Worm (Caenorhabditis elegans): ENCODE data around the gene timm-17B.2.
A peak's percentile ranks its signal among the peaks of the same experiment; 100 is the strongest.

The timm-17B.2 gene

ce11 chrIV:8359716-8360407 is 36.6 kb upstream of the timm-17B.2 start, which contains the start of gene D2096.5:
Gene D2096.5 (minus strand): TSS chrIV:8359766.
- TF ChIP-seq tbx-11 (GFP tag; IDR thresholded peaks at IDR 0.05) (no peak), tbx-37 (GFP tag; conservative IDR thresholded peaks at IDR 0.05) (no peak), ama-1 (optimal IDR thresholded peaks at IDR 0.05) (no peak), pes-1 (GFP tag; IDR thresholded peaks at IDR 0.05) (no peak), ceh-13 (GFP tag; optimal IDR thresholded peaks at IDR 0.05) (no peak), hmg-4 (GFP tag; optimal IDR thresholded peaks at IDR 0.05) (no peak), hnd-1 (tag; optimal IDR thresholded peaks at IDR 0.05) (no peak), hmbx-1 (tag; optimal IDR thresholded peaks at IDR 0.05) (no peak), B0310.2 (tag; optimal IDR thresholded peaks at IDR 0.05) (no peak), aly-1 (tag; optimal IDR thresholded peaks at IDR 0.05) (no peak), sea-1 (GFP tag; conservative IDR thresholded peaks at IDR 0.05) (no peak), F13C5.2 (tag; optimal IDR thresholded peaks at IDR 0.05) (no peak), tra-4 (tag; optimal IDR thresholded peaks at IDR 0.05) (no peak), ceh-36 (tag; optimal IDR thresholded peaks at IDR 0.05) (no peak), flt-1 (GFP tag; IDR thresholded peaks at IDR 0.05) (no peak), ets-7 (tag; optimal IDR thresholded peaks at IDR 0.05) (no peak), scrt-1 (GFP tag; IDR thresholded peaks at IDR 0.05) (no peak)

ce11 chrIV:8360817-8361216 is 35.6 kb upstream of the timm-17B.2 start, which contains the start of gene sqv-1:
Gene sqv-1 (plus strand): TSS chrIV:8361117.
- TF ChIP-seq B0310.2 (tag; optimal IDR thresholded peaks at IDR 0.05) (no peak), sea-1 (GFP tag; conservative IDR thresholded peaks at IDR 0.05) (no peak), tbx-11 (GFP tag; IDR thresholded peaks at IDR 0.05) (no peak), hnd-1 (tag; optimal IDR thresholded peaks at IDR 0.05) (no peak), aly-1 (tag; optimal IDR thresholded peaks at IDR 0.05) (no peak), ama-1 (optimal IDR thresholded peaks at IDR 0.05) (no peak), hmg-4 (GFP tag; optimal IDR thresholded peaks at IDR 0.05) (no peak), ceh-36 (tag; optimal IDR thresholded peaks at IDR 0.05) (no peak), ets-7 (tag; optimal IDR thresholded peaks at IDR 0.05) (no peak), tra-4 (tag; optimal IDR thresholded peaks at IDR 0.05) (no peak), tbx-37 (GFP tag; conservative IDR thresholded peaks at IDR 0.05) (no peak)

ce11 chrIV:8363163-8363562 is 33.3 kb upstream of the timm-17B.2 start, which contains the start of gene D2096.12:
Gene D2096.12 (plus strand): TSS chrIV:8363463.
- TF ChIP-seq F13C5.2 (tag; optimal IDR thresholded peaks at IDR 0.05) (no peak), flt-1 (GFP tag; IDR thresholded peaks at IDR 0.05) (no peak), hnd-1 (tag; optimal IDR thresholded peaks at IDR 0.05) (no peak), aly-1 (tag; optimal IDR thresholded peaks at IDR 0.05) (no peak), ceh-36 (tag; optimal IDR thresholded peaks at IDR 0.05) (no peak), hmbx-1 (tag; optimal IDR thresholded peaks at IDR 0.05) (no peak), tbx-37 (GFP tag; conservative IDR thresholded peaks at IDR 0.05) (no peak), tbx-11 (GFP tag; IDR thresholded peaks at IDR 0.05) (no peak), tra-4 (tag; optimal IDR thresholded peaks at IDR 0.05) (no peak), ets-7 (tag; optimal IDR thresholded peaks at IDR 0.05) (no peak), sea-1 (GFP tag; conservative IDR thresholded peaks at IDR 0.05) (no peak), B0310.2 (tag; optimal IDR thresholded peaks at IDR 0.05) (no peak), ceh-13 (GFP tag; optimal IDR thresholded peaks at IDR 0.05) (no peak), hmg-4 (GFP tag; optimal IDR thresholded peaks at IDR 0.05) (no peak), pes-1 (GFP tag; IDR thresholded peaks at IDR 0.05) (no peak), scrt-1 (GFP tag; IDR thresholded peaks at IDR 0.05) (no peak), ama-1 (optimal IDR thresholded peaks at IDR 0.05) (no peak)

- TF ChIP-seq tbx-37 (GFP tag; conservative IDR thresholded peaks at IDR 0.05) (no peak), hnd-1 (tag; optimal IDR thresholded peaks at IDR 0.05) (no peak), tra-4 (tag; optimal IDR thresholded peaks at IDR 0.05) (no peak)
Measured at ce11 chrIV:8366295-8366694, 30.2 kb upstream of the timm-17B.2 start, which contains the start of gene aagr-1. Gene aagr-1 (plus strand): TSS chrIV:8366521.

ce11 chrIV:8367887-8368286 is 28.6 kb upstream of the timm-17B.2 start:
- no peak for TF ChIP-seq pes-1 (GFP tag; IDR thresholded peaks at IDR 0.05)
- TF ChIP-seq ama-1 (optimal IDR thresholded peaks at IDR 0.05), result no peak
- TF ChIP-seq tra-4 (tag; optimal IDR thresholded peaks at IDR 0.05), result no peak
- no peak for TF ChIP-seq ceh-13 (GFP tag; optimal IDR thresholded peaks at IDR 0.05)
- no peak for TF ChIP-seq tbx-11 (GFP tag; IDR thresholded peaks at IDR 0.05)
- TF ChIP-seq scrt-1 (GFP tag; IDR thresholded peaks at IDR 0.05), result no peak
- no peak for TF ChIP-seq hmbx-1 (tag; optimal IDR thresholded peaks at IDR 0.05)
- TF ChIP-seq aly-1 (tag; optimal IDR thresholded peaks at IDR 0.05), result no peak
- no peak for TF ChIP-seq sea-1 (GFP tag; conservative IDR thresholded peaks at IDR 0.05)
- no peak for TF ChIP-seq F13C5.2 (tag; optimal IDR thresholded peaks at IDR 0.05)
- no peak for TF ChIP-seq hmg-4 (GFP tag; optimal IDR thresholded peaks at IDR 0.05)
- no peak for TF ChIP-seq tbx-37 (GFP tag; conservative IDR thresholded peaks at IDR 0.05)
- no peak for TF ChIP-seq flt-1 (GFP tag; IDR thresholded peaks at IDR 0.05)
- TF ChIP-seq B0310.2 (tag; optimal IDR thresholded peaks at IDR 0.05), result no peak
- TF ChIP-seq hnd-1 (tag; optimal IDR thresholded peaks at IDR 0.05), result no peak
- no peak for TF ChIP-seq ets-7 (tag; optimal IDR thresholded peaks at IDR 0.05)
- no peak for TF ChIP-seq ceh-36 (tag; optimal IDR thresholded peaks at IDR 0.05)

ce11 chrIV:8369135-8369534 is 27.3 kb upstream of the timm-17B.2 start, which contains the start of gene D2096.6:
Gene D2096.6 (minus strand): TSS chrIV:8369235.
- TF ChIP-seq scrt-1 (GFP tag; IDR thresholded peaks at IDR 0.05) (no peak), F13C5.2 (tag; optimal IDR thresholded peaks at IDR 0.05) (no peak), ceh-36 (tag; optimal IDR thresholded peaks at IDR 0.05) (no peak), ceh-13 (GFP tag; optimal IDR thresholded peaks at IDR 0.05) (no peak), ama-1 (optimal IDR thresholded peaks at IDR 0.05) (no peak), flt-1 (GFP tag; IDR thresholded peaks at IDR 0.05) (no peak), aly-1 (tag; optimal IDR thresholded peaks at IDR 0.05) (no peak), sea-1 (GFP tag; conservative IDR thresholded peaks at IDR 0.05) (no peak), pes-1 (GFP tag; IDR thresholded peaks at IDR 0.05) (no peak), tbx-37 (GFP tag; conservative IDR thresholded peaks at IDR 0.05) (no peak), B0310.2 (tag; optimal IDR thresholded peaks at IDR 0.05) (no peak), tra-4 (tag; optimal IDR thresholded peaks at IDR 0.05) (no peak), tbx-11 (GFP tag; IDR thresholded peaks at IDR 0.05) (no peak), ets-7 (tag; optimal IDR thresholded peaks at IDR 0.05) (no peak)

ce11 chrIV:8375381-8375780 is 21.1 kb upstream of the timm-17B.2 start:
- TF ChIP-seq aly-1 (tag; optimal IDR thresholded peaks at IDR 0.05), result peak; percentile 91
- peak; percentile 82 for TF ChIP-seq ceh-13 (GFP tag; optimal IDR thresholded peaks at IDR 0.05)
- peak; percentile 92 for TF ChIP-seq sea-1 (GFP tag; conservative IDR thresholded peaks at IDR 0.05)
- TF ChIP-seq hmg-4 (GFP tag; optimal IDR thresholded peaks at IDR 0.05), result peak; percentile 96
- TF ChIP-seq tbx-11 (GFP tag; IDR thresholded peaks at IDR 0.05), result peak; percentile 88
- TF ChIP-seq F13C5.2 (tag; optimal IDR thresholded peaks at IDR 0.05), result peak; percentile 92
- TF ChIP-seq flt-1 (GFP tag; IDR thresholded peaks at IDR 0.05), result peak; percentile 94
- TF ChIP-seq hnd-1 (tag; optimal IDR thresholded peaks at IDR 0.05), result peak; percentile 82
- peak; percentile 84 for TF ChIP-seq tra-4 (tag; optimal IDR thresholded peaks at IDR 0.05)
- TF ChIP-seq hmbx-1 (tag; optimal IDR thresholded peaks at IDR 0.05), result peak; percentile 88
- TF ChIP-seq ets-7 (tag; optimal IDR thresholded peaks at IDR 0.05), result peak; percentile 75
- peak; percentile 85 for TF ChIP-seq B0310.2 (tag; optimal IDR thresholded peaks at IDR 0.05)
- no peak for TF ChIP-seq ama-1 (optimal IDR thresholded peaks at IDR 0.05)
- peak; percentile 93 for TF ChIP-seq scrt-1 (GFP tag; IDR thresholded peaks at IDR 0.05)
- TF ChIP-seq tbx-37 (GFP tag; conservative IDR thresholded peaks at IDR 0.05), result peak; percentile 94
- TF ChIP-seq ceh-36 (tag; optimal IDR thresholded peaks at IDR 0.05), result peak; percentile 91
- peak; percentile 94 for TF ChIP-seq pes-1 (GFP tag; IDR thresholded peaks at IDR 0.05)
